Fruit fly (Drosophila melanogaster) whole organism, prepupa: ENCODE measurements around the gene CG31102.

Experiments used
- CG10631 ChIP-seq: fragments of 200-800 bp; sonication (Bioruptor generic); optimal IDR thresholded peaks from 2 replicates; lab custom pipeline; 2016; ENCODE audit warnings: missing biosample characterization, missing genetic modification characterization
- CG11294 ChIP-seq: fragments of 200-800 bp; sonication (Bioruptor generic); IDR thresholded peaks from 2 replicates; pipeline ENCODE4 v1.3.6; 2022; ENCODE audit warnings: missing biosample characterization, missing genetic modification characterization
- CG11762 ChIP-seq: fragments of 200-800 bp; sonication (Bioruptor generic); optimal IDR thresholded peaks from 3 replicates; lab custom pipeline; 2016; ENCODE audit warnings: missing biosample characterization, missing genetic modification characterization; ENCODE audit not compliant: insufficient read depth
- CG11902 ChIP-seq: fragments of 200-800 bp; sonication (Bioruptor generic); optimal IDR thresholded peaks from 3 replicates; lab custom pipeline; 2016; ENCODE audit warnings: missing biosample characterization, missing genetic modification characterization
- CG15336 ChIP-seq: fragments of 200-800 bp; sonication (Bioruptor generic); IDR thresholded peaks from 2 replicates; pipeline ENCODE4 v1.3.6; 2022; ENCODE audit warnings: missing biosample characterization, missing genetic modification characterization
- CG16779 ChIP-seq: fragments of 200-800 bp; sonication (Bioruptor generic); optimal IDR thresholded peaks from 3 replicates; lab custom pipeline; 2017; ENCODE audit warnings: missing biosample characterization, mild to moderate bottlenecking, missing genetic modification characterization
- CG31627 ChIP-seq: fragments of 200-800 bp; sonication (Bioruptor generic); optimal IDR thresholded peaks from 3 replicates; lab custom pipeline; 2016; ENCODE audit warnings: missing biosample characterization, missing genetic modification characterization
- CG32006 ChIP-seq: fragments of 200-800 bp; sonication (Bioruptor generic); optimal IDR thresholded peaks from 3 replicates; lab custom pipeline; 2017; ENCODE audit warnings: missing biosample characterization, mild to moderate bottlenecking, missing genetic modification characterization
- CG4318 ChIP-seq: fragments of 200-800 bp; sonication (Bioruptor generic); optimal IDR thresholded peaks from 3 replicates; lab custom pipeline; 2017; ENCODE audit warnings: missing biosample characterization, mild to moderate bottlenecking, missing genetic modification characterization
- CG6163 ChIP-seq: fragments of 200-800 bp; sonication (Bioruptor generic); IDR thresholded peaks from 3 replicates; pipeline ENCODE4 v1.3.6; 2022; ENCODE audit warnings: missing biosample characterization, missing genetic modification characterization
- CG6276 ChIP-seq: fragments of 200-800 bp; sonication (Bioruptor generic); optimal IDR thresholded peaks from 2 replicates; lab custom pipeline; 2017; ENCODE audit warnings: missing biosample characterization, mild to moderate bottlenecking, missing genetic modification characterization
- CG6792 ChIP-seq: fragments of 200-800 bp; sonication (Bioruptor generic); optimal IDR thresholded peaks from 3 replicates; lab custom pipeline; 2016; ENCODE audit warnings: missing biosample characterization, missing genetic modification characterization
- CG6808 ChIP-seq: fragments of 200-800 bp; sonication (Bioruptor generic); optimal IDR thresholded peaks from 3 replicates; lab custom pipeline; 2017; ENCODE audit warnings: missing biosample characterization, missing genetic modification characterization, mild to moderate bottlenecking, moderate library complexity, missing genetic modification reagents
- CG8119 ChIP-seq: fragments of 200-800 bp; sonication (Bioruptor generic); IDR thresholded peaks from 3 replicates; pipeline ENCODE4 v1.3.6; 2022; ENCODE audit warnings: missing biosample characterization, missing genetic modification characterization
- CG8319 ChIP-seq: fragments of 200-800 bp; sonication (Bioruptor generic); optimal IDR thresholded peaks from 3 replicates; lab custom pipeline; 2016; ENCODE audit warnings: missing biosample characterization, missing genetic modification characterization
- CG8632 ChIP-seq: fragments of 200-800 bp; sonication (Bioruptor generic); optimal IDR thresholded peaks from 3 replicates; lab custom pipeline; 2016; ENCODE audit warnings: missing biosample characterization, missing genetic modification characterization
- Eip75B ChIP-seq: fragments of 200-800 bp; sonication (Bioruptor generic); optimal IDR thresholded peaks from 3 replicates; lab custom pipeline; 2016; ENCODE audit warnings: missing biosample characterization, missing genetic modification characterization
- Eip78C ChIP-seq: fragments of 200-800 bp; sonication (Bioruptor generic); peaks from one replicate; lab custom pipeline; 2016; ENCODE audit warnings: missing biosample characterization, missing genetic modification characterization
- Eip93F ChIP-seq: fragments of 200-800 bp; sonication (Bioruptor generic); optimal IDR thresholded peaks from 2 replicates; lab custom pipeline; 2016; ENCODE audit warnings: missing biosample characterization, mild to moderate bottlenecking, missing genetic modification characterization
- Gug ChIP-seq: fragments of 200-800 bp; sonication (Bioruptor generic); IDR thresholded peaks from 2 replicates; pipeline ENCODE4 v1.3.6; 2022; ENCODE audit warnings: missing biosample characterization, missing genetic modification characterization
- Hr38 ChIP-seq: sonication (Bioruptor generic); optimal IDR thresholded peaks from 2 replicates; lab custom pipeline; 2016; ENCODE audit warnings: missing biosample characterization, missing genetic modification characterization
- Hr4 ChIP-seq: fragments of 200-800 bp; sonication (Bioruptor generic); optimal IDR thresholded peaks from 3 replicates; lab custom pipeline; 2016; ENCODE audit warnings: missing biosample characterization, missing genetic modification characterization
- Lpt ChIP-seq: fragments of 200-800 bp; sonication (Bioruptor generic); optimal IDR thresholded peaks from 3 replicates; lab custom pipeline; 2016; ENCODE audit warnings: missing biosample characterization, missing genetic modification characterization
- Met ChIP-seq: fragments of 200-800 bp; sonication (Bioruptor generic); optimal IDR thresholded peaks from 3 replicates; lab custom pipeline; 2016; ENCODE audit warnings: missing biosample characterization, missing genetic modification characterization
- Sox102F ChIP-seq: fragments of 200-800 bp; sonication (Bioruptor generic); optimal IDR thresholded peaks from 2 replicates; lab custom pipeline; 2016; ENCODE audit warnings: missing biosample characterization, mild to moderate bottlenecking, missing genetic modification characterization
- Sox15 ChIP-seq: fragments of 200-800 bp; sonication (Bioruptor generic); optimal IDR thresholded peaks from 3 replicates; lab custom pipeline; 2016; ENCODE audit warnings: missing biosample characterization, missing genetic modification characterization
- acj6 ChIP-seq: fragments of 200-800 bp; sonication (Bioruptor generic); optimal IDR thresholded peaks from 3 replicates; lab custom pipeline; 2016; ENCODE audit warnings: missing biosample characterization, missing genetic modification characterization
- esn ChIP-seq: fragments of 200-800 bp; sonication (Bioruptor generic); optimal IDR thresholded peaks from 2 replicates; lab custom pipeline; 2016; ENCODE audit warnings: missing biosample characterization, mild to moderate bottlenecking, missing genetic modification characterization, moderate library complexity
- fd85E ChIP-seq: fragments of 200-800 bp; sonication (Bioruptor generic); optimal IDR thresholded peaks from 3 replicates; lab custom pipeline; 2016; ENCODE audit warnings: missing biosample characterization, missing genetic modification characterization
- fkh ChIP-seq: fragments of 200-800 bp; sonication (Bioruptor generic); optimal IDR thresholded peaks from 3 replicates; lab custom pipeline; 2017; ENCODE audit warnings: missing biosample characterization, mild to moderate bottlenecking, missing genetic modification characterization, moderate library complexity
- pdm3 ChIP-seq: fragments of 200-800 bp; sonication (Bioruptor generic); optimal IDR thresholded peaks from 3 replicates; lab custom pipeline; 2016; ENCODE audit warnings: missing biosample characterization, missing genetic modification characterization
- salr ChIP-seq, 2 experiments: fragments of 200-800 bp; sonication (Bioruptor generic); optimal IDR thresholded peaks; 3 replicates each; lab custom pipeline; 2016 to 2018; ENCODE audit warnings: missing biosample characterization in 2 of 2, missing genetic modification characterization in 2 of 2, mild to moderate bottlenecking in 1 of 2
- ss ChIP-seq, 2 experiments: fragments of 200-800 bp; sonication (Bioruptor generic); optimal IDR thresholded peaks; 2 replicates in 1 of 2; 3 replicates in 1 of 2; lab custom pipeline; 2017 to 2018; ENCODE audit warnings: mild to moderate bottlenecking in 2 of 2, missing biosample characterization in 2 of 2, missing genetic modification characterization in 2 of 2, moderate library complexity in 1 of 2
- vri ChIP-seq: fragments of 200-800 bp; sonication (Bioruptor generic); optimal IDR thresholded peaks from 3 replicates; lab custom pipeline; 2016; ENCODE audit warnings: missing biosample characterization, mild to moderate bottlenecking, missing genetic modification characterization

Gene CG31102

dm6 chr3R:25300575-25300974 lies 5.2 kb upstream of the CG31102 start, which contains the start of gene CG13659:
CG13659 (plus strand) TSS chr3R:25300891.
- TF ChIP-seq Sox15 (no peak), vri (GFP tag; lab: Kevin White, UChicago) (peak; percentile 3)

DNA sequence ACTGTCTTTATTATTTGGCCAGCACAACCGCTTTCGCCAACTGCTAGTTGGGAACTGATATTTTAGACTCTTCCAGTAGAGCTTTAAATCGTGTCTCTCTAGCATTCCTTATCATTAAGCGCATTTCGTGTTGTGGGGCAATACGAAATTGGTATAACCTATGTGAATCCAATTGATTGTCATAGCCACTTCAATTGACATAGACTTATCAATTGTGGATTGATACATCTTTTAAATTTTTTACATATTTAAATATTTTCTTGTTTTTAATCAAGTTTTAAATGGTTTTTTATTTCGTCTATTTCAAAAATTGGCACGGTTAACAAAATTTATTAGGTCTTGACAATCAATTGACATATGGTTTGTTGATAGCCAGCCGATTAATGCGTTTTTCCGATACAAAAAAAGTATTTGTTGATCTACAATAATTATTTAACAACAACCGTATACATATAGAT lies 4.1 kb upstream of the CG31102 start, which contains the start of gene CG31288:
TSS of gene CG31288 (minus strand) at position 51 of the 458 bp plus-strand sequence.
- no peak for TF ChIP-seq CG8119 (GFP tag; lab: Robert Waterston, UW)
- TF ChIP-seq pdm3 (GFP tag; lab: Kevin White, UChicago), result no peak
- TF ChIP-seq CG31627 (GFP tag; lab: Kevin White, UChicago), result no peak
- TF ChIP-seq ss (GFP tag; optimal IDR thresholded peaks at IDR 0.05; lab: Kevin White, UChicago), result no peak
- TF ChIP-seq CG11902, result no peak
- no peak for TF ChIP-seq CG16779 (tag; lab: Kevin White, UChicago)
- no peak for TF ChIP-seq fkh (GFP tag; lab: Kevin White, UChicago)
- TF ChIP-seq CG10631 (GFP tag; lab: Kevin White, UChicago), result no peak
- no peak for TF ChIP-seq CG6792
- TF ChIP-seq, all 60 proteins: peak for 0

DNA sequence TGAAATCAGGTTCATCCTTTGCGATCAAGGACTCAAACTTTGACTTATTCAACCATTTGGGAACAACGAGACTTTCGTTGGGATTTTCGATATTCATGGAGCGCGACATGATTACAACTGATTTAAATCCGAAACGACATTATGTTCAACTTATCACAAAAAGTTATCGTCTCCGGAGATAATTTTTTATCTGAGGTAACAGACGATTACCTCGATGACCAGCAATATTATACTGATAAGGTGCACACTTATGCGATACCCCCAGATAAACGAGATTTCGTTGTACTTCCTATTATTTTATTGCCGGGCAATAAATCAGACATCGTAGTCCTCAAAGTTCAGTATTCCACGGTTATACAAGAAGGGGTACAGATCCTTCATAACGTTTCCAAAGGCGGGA lies 2.3 kb upstream of the CG31102 start, which contains the start of gene CG31097:
TSS of gene CG31097 (minus strand) at position 101 of the 400 bp plus-strand sequence.
- TF ChIP-seq acj6 (GFP tag; lab: Kevin White, UChicago) (no peak), CG4318 (no peak), esn (no peak), CG6163 (no peak), Eip75B (GFP tag; lab: Kevin White, UChicago) (no peak), Gug (no peak), salr (GFP tag; optimal IDR thresholded peaks at IDR 0.05; lab: Kevin White, UChicago) (no peak), vri (GFP tag; lab: Kevin White, UChicago) (no peak)

DNA sequence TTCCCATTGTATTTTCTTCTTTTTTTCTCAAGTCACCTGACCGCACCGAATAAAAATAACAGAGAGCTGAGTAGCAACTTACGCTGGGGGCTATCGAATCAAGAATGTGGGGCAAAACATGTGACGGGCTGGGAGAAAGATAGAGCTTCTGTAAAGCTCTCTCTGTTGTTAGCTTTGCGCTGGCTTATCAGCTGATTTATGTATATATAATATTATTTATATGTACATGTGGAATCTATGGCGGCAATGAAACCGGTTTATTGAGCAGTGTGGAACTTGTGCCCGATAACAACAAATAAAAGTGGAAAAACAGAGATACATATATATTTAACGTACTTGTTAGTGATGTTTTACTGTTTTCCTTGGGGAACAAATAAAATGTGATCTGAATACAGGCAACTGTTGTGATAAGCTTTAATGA lies 2.5 kb downstream of the CG31102 start, which contains the start of gene CG31098:
TSS of gene CG31098 (minus strand) at position 114 of the 421 bp plus-strand sequence.
- TF ChIP-seq Eip78C (GFP tag; lab: Kevin White, UChicago) (peak; percentile 77), CG6276 (peak; percentile 32), Sox102F (GFP tag; lab: Kevin White, UChicago) (peak; percentile 3), CG11762 (GFP tag; lab: Kevin White, UChicago) (no peak), vri (GFP tag; lab: Kevin White, UChicago) (peak; percentile 33), Eip93F (peak; percentile 25), CG16779 (tag; lab: Kevin White, UChicago) (peak; percentile 55), Hr38 (no peak), fkh (GFP tag; lab: Kevin White, UChicago) (peak; percentile 75)

DNA sequence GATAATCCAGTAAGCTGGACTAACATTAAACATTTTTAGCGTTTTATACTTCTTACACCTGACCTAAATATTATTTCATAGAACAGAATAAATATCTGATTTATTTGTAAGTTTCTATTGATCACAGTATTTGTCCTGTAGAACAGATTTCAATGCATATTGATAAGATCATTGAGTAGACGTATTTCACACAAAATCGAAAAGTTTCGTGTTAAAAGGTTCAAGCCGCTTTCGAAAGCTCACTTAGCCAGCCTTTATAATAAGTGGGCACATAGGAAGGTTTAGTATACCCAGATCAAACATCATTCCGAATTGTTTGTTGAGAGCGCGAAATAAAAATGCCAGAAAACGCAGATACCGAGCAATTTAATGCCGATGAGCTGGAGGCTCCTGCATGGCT lies 5.8 kb downstream of the CG31102 start, which contains the start of gene CG11893:
TSS of gene CG11893 (plus strand) at position 301 of the 400 bp plus-strand sequence.
- TF ChIP-seq CG6808 (no peak), fd85E (GFP tag; lab: Kevin White, UChicago) (no peak), CG8632 (no peak), Eip78C (GFP tag; lab: Kevin White, UChicago) (no peak), Hr4 (GFP tag; lab: Kevin White, UChicago) (no peak)

DNA sequence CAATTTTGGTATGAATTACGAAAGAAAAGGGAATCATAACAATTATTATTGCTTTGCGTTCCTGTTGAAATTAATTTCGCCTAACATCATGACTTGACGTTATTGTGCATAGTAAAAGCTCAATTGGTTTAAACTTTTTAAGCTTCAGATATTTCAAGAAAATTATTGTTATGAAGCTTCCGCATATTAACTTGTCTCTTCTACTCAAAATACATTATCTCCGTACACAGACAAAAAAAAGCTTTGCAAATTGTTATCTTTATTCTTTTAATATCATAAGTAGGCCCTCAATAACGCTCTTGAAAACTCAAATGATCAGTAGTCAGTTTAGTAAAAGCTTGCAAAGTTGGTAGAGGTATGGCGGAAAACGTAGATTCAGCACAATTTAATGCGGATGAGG lies 8.3 kb downstream of the CG31102 start, which contains the start of gene CG13658:
TSS of gene CG13658 (plus strand) at position 347 of the 400 bp plus-strand sequence.
- TF ChIP-seq CG8319 (GFP tag; lab: Kevin White, UChicago), result no peak
- no peak for TF ChIP-seq acj6 (GFP tag; lab: Kevin White, UChicago)
- TF ChIP-seq CG15336 (GFP tag; lab: Robert Waterston, UW), result no peak
- no peak for TF ChIP-seq CG11294
- TF ChIP-seq CG6808, result no peak
- no peak for TF ChIP-seq pdm3 (GFP tag; lab: Kevin White, UChicago)
- no peak for TF ChIP-seq CG4318
- no peak for TF ChIP-seq Lpt
- TF ChIP-seq CG32006 (GFP tag; lab: Kevin White, UChicago), result no peak
- TF ChIP-seq Met (GFP tag; lab: Kevin White, UChicago), result no peak
